Worm (Caenorhabditis elegans): ENCODE results near the gene pfk-1.1.

- no peak for TF ChIP-seq peb-1 (tag; optimal IDR thresholded peaks at IDR 0.05)
- TF ChIP-seq ama-1 (optimal IDR thresholded peaks at IDR 0.05), result no peak
- no peak for TF ChIP-seq egl-27 (tag; optimal IDR thresholded peaks at IDR 0.05)
- no peak for TF ChIP-seq sem-4 (tag; optimal IDR thresholded peaks at IDR 0.05)
- TF ChIP-seq elt-3 (tag; optimal IDR thresholded peaks at IDR 0.05), result no peak
- TF ChIP-seq nhr-237 (tag; optimal IDR thresholded peaks at IDR 0.05), result no peak
- TF ChIP-seq fos-1 (tag; optimal IDR thresholded peaks at IDR 0.05), result no peak
- no peak for TF ChIP-seq lsy-2 (tag; optimal IDR thresholded peaks at IDR 0.05)
- no peak for TF ChIP-seq sma-9 (GFP tag; optimal IDR thresholded peaks at IDR 0.05)
- TF ChIP-seq sma-9 (tag; optimal IDR thresholded peaks at IDR 0.05), result no peak
- no peak for TF ChIP-seq unc-62 (GFP tag; optimal IDR thresholded peaks at IDR 0.05)
- no peak for TF ChIP-seq nhr-12 (tag; optimal IDR thresholded peaks at IDR 0.05)
- no peak for TF ChIP-seq unc-55 (GFP tag; optimal IDR thresholded peaks at IDR 0.05)
Measured at ce11 chrX:2933061-2933460, 7.6 kb upstream of the pfk-1.1 start, which contains the start of gene fard-1.

All from whole organism, L2 larva.